Worm (Caenorhabditis elegans): ENCODE measurements around the gene catp-7.

DNA sequence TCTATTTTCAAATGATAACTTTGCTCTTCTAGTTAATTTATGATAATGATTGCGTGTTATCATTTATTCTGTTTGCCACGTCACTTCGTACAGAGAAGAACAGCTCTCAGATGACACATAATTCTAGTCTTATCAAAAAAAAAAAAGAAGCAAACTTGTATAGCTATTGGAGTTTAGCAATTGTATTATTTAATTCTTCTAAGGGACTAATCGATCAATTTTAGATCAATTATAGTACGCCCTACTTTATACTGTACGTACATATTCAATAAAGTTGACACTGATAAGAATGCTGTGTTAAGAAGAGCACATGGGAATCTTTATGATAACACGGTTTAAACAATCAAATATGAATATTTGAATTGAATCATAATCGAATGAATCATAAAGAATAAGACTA lies 43.5 kb upstream of the catp-7 start:
- no peak for TF ChIP-seq R02D3.7 (tag; optimal IDR thresholded peaks at IDR 0.05)
- no peak for TF ChIP-seq elt-3 (tag; optimal IDR thresholded peaks at IDR 0.05)
- no peak for TF ChIP-seq ztf-11 (tag; optimal IDR thresholded peaks at IDR 0.05)
- no peak for TF ChIP-seq unc-62 (GFP tag; optimal IDR thresholded peaks at IDR 0.05)
- no peak for TF ChIP-seq lin-13 (GFP tag; optimal IDR thresholded peaks at IDR 0.05)
- TF ChIP-seq nhr-12 (tag; optimal IDR thresholded peaks at IDR 0.05), result no peak
- no peak for TF ChIP-seq nhr-11 (tag; optimal IDR thresholded peaks at IDR 0.05)
- no peak for TF ChIP-seq Y55F3AM.14 (GFP tag; optimal IDR thresholded peaks at IDR 0.05)
- no peak for TF ChIP-seq aly-2 (tag; optimal IDR thresholded peaks at IDR 0.05)

Measured in whole organism, L2 larva.